Worm (Caenorhabditis elegans) whole organism, L3 larva: ENCODE measurements around the gene aqp-11.

Experiments used
- ZK546.5 ChIP-seq: sonication (generic microtip); optimal IDR thresholded peaks from 2 replicates; lab custom pipeline; 2017; ENCODE audit warnings: missing biosample characterization, missing genetic modification characterization
- aly-2 ChIP-seq: fragments of 150-350 bp; optimal IDR thresholded peaks from 2 replicates; lab custom pipeline; 2014; ENCODE audit warnings: missing biosample characterization, missing genetic modification characterization
- ama-1 ChIP-seq: fragments of 150-350 bp; optimal IDR thresholded peaks from 2 replicates; lab custom pipeline; 2018
- ceh-16 ChIP-seq: sonication (generic microtip); optimal IDR thresholded peaks from 2 replicates; lab custom pipeline; 2017; ENCODE audit warnings: missing biosample characterization, missing genetic modification characterization
- eor-1 ChIP-seq, 2 experiments: fragments of 150-350 bp; optimal IDR thresholded peaks; 2 replicates each; lab custom pipeline; 2014 to 2018; ENCODE audit warnings: missing biosample characterization in 2 of 2, missing genetic modification characterization in 2 of 2
- mdl-1 ChIP-seq: fragments of 150-350 bp; optimal IDR thresholded peaks from 2 replicates; lab custom pipeline; 2014; ENCODE audit warnings: missing biosample characterization, missing genetic modification characterization
- nhr-12 ChIP-seq: fragments of 150-350 bp; optimal IDR thresholded peaks from 2 replicates; lab custom pipeline; 2014; ENCODE audit warnings: missing biosample characterization, missing genetic modification characterization
- nhr-23 ChIP-seq: fragments of 150-350 bp; optimal IDR thresholded peaks from 2 replicates; lab custom pipeline; 2014; ENCODE audit warnings: missing biosample characterization, missing genetic modification reagents, missing genetic modification characterization
- nhr-28 ChIP-seq: fragments of 150-350 bp; optimal IDR thresholded peaks from 2 replicates; lab custom pipeline; 2014; ENCODE audit warnings: missing biosample characterization, missing genetic modification characterization
- nhr-76 ChIP-seq: fragments of 150-350 bp; sonication (generic microtip); optimal IDR thresholded peaks from 5 replicates; lab custom pipeline; 2014; ENCODE audit warnings: missing biosample characterization, missing genetic modification characterization
- sea-2 ChIP-seq: fragments of 150-350 bp; sonication (generic microtip); optimal IDR thresholded peaks from 4 replicates; lab custom pipeline; 2014; ENCODE audit warnings: missing biosample characterization, missing genetic modification reagents, missing genetic modification characterization
- tbx-2 ChIP-seq: sonication (generic microtip); optimal IDR thresholded peaks from 2 replicates; lab custom pipeline; 2016; ENCODE audit warnings: mild to moderate bottlenecking, missing genetic modification characterization, missing compliant biosample characterization
- unc-39 ChIP-seq: sonication (generic microtip); optimal IDR thresholded peaks from 4 replicates; lab custom pipeline; 2017; ENCODE audit warnings: missing biosample characterization, missing genetic modification characterization
- ztf-4 ChIP-seq: fragments of 150-350 bp; optimal IDR thresholded peaks from 2 replicates; lab custom pipeline; 2014; ENCODE audit warnings: missing biosample characterization, missing genetic modification characterization

DNA sequence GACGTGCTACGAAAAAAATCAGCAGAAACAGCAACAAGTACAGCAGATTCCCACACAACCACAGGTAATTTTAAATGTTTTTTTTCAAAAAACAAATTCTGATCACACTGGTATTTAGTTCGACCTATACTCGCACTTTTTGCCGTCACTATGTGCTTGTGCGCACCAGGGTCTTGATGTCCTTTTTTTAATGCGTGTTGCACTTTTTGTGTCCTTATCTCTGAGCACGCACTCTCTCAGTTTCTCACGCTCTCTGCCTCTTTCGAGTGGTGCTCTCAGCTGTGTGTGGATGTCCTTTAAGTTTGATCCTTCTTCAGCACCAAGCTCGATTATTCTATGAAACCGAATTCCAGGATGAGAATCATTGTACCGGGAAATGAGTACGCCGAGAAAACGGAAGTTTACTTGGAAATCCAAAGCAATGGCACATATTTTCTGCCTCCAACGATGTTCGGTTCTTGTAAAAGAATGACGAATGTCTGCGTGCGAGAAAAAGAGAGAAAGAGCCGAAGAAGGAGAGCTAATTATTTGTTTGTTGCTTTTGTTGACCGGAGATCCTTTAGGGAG, 45.4 kb downstream of the aqp-11 start:
- no peak for TF ChIP-seq nhr-12 (tag; lab: Kevin White, UChicago)
- TF ChIP-seq ztf-4 (tag; lab: Kevin White, UChicago), result no peak
- TF ChIP-seq mdl-1 (tag; lab: Kevin White, UChicago), result no peak
- no peak for TF ChIP-seq nhr-23 (tag; lab: Kevin White, UChicago)
- TF ChIP-seq aly-2 (tag; lab: Kevin White, UChicago), result no peak
- no peak for TF ChIP-seq nhr-28
- TF ChIP-seq unc-39 (tag; lab: Kevin White, UChicago), result no peak
- TF ChIP-seq nhr-76 (tag; lab: Kevin White, UChicago), result no peak
- TF ChIP-seq eor-1 (tag; optimal IDR thresholded peaks at IDR 0.05; lab: Kevin White, UChicago), result no peak
- TF ChIP-seq tbx-2 (tag; lab: Kevin White, UChicago), result no peak
- TF ChIP-seq ZK546.5 (tag; lab: Kevin White, UChicago), result no peak
- TF ChIP-seq sea-2 (GFP tag; lab: Kevin White, UChicago), result no peak
- no peak for TF ChIP-seq ceh-16
- TF ChIP-seq ama-1 (lab: Kevin White, UChicago), result no peak
